Worm (Caenorhabditis elegans) whole organism, L1 larva: ENCODE results near the gene ZK470.4.

Experiments
- C04F5.9 ChIP-seq: sonication (generic microtip); optimal IDR thresholded peaks from 2 replicates; lab custom pipeline; 2016; ENCODE audit warnings: missing genetic modification characterization, missing compliant biosample characterization
- C16A3.4 ChIP-seq: fragments of 150-350 bp; optimal IDR thresholded peaks from 2 replicates; lab custom pipeline; 2014; ENCODE audit warnings: missing biosample characterization, missing genetic modification characterization
- Y116A8C.19 ChIP-seq: sonication (generic microtip); optimal IDR thresholded peaks from 2 replicates; lab custom pipeline; 2016; ENCODE audit warnings: missing compliant biosample characterization, missing genetic modification characterization, borderline replicate concordance
- blmp-1 ChIP-seq: fragments of 150-350 bp; optimal IDR thresholded peaks from 2 replicates; lab custom pipeline; 2014; ENCODE audit warnings: missing biosample characterization, missing genetic modification characterization
- ceh-8 ChIP-seq: fragments of 200-800 bp; sonication (Bioruptor generic); optimal IDR thresholded peaks from 2 replicates; lab custom pipeline; 2018; ENCODE audit warnings: mild to moderate bottlenecking, missing genetic modification characterization, moderate library complexity, missing compliant biosample characterization
- ceh-82 ChIP-seq, 3 experiments: fragments of 150-350 bp in 1 of 3; sonication (generic microtip) in 2 of 3; optimal IDR thresholded peaks; 2 replicates each; lab custom pipeline; 2014 to 2017; ENCODE audit warnings: missing biosample characterization in 3 of 3, missing genetic modification characterization in 3 of 3
- dpl-1 ChIP-seq, 3 experiments: fragments of 150-350 bp in 2 of 3; sonication (generic microtip) in 1 of 3; optimal IDR thresholded peaks; 2 replicates each; lab custom pipeline; 2014 to 2017; ENCODE audit warnings: missing biosample characterization in 3 of 3, missing genetic modification characterization in 3 of 3, missing genetic modification reagents in 3 of 3
- efl-1 ChIP-seq, 4 experiments: fragments of 150-350 bp; optimal IDR thresholded peaks in 3 of 4; peaks in 1 of 4; 1 replicate in 1 of 4; 2 replicates in 3 of 4; lab custom pipeline; 2014; ENCODE audit warnings: missing biosample characterization in 2 of 4, missing genetic modification characterization in 2 of 4, missing genetic modification reagents in 2 of 4
- egl-27 ChIP-seq, 2 experiments: fragments of 150-350 bp in 1 of 2; sonication (generic microtip); optimal IDR thresholded peaks; 3 replicates each; lab custom pipeline; 2017 to 2018; ENCODE audit warnings: missing biosample characterization in 2 of 2, missing genetic modification characterization in 2 of 2, missing genetic modification reagents in 2 of 2
- isw-1 ChIP-seq: fragments of 200-800 bp; sonication (Bioruptor generic); IDR thresholded peaks from 2 replicates; pipeline ENCODE4 v1.3.6; 2022; ENCODE audit warnings: missing genetic modification characterization, missing compliant biosample characterization
- jun-1 ChIP-seq: fragments of 150-350 bp; optimal IDR thresholded peaks from 2 replicates; lab custom pipeline; 2014; ENCODE audit warnings: missing biosample characterization, missing genetic modification reagents, missing genetic modification characterization
- lin-15B ChIP-seq: fragments of 150-350 bp; sonication (generic microtip); optimal IDR thresholded peaks from 3 replicates; lab custom pipeline; 2014; ENCODE audit warnings: missing biosample characterization, missing genetic modification characterization
- mab-9 ChIP-seq: fragments of 200-800 bp; sonication (Bioruptor generic); IDR thresholded peaks from 2 replicates; pipeline ENCODE4 v1.3.6; 2022; ENCODE audit warnings: missing genetic modification reagents, missing genetic modification characterization, missing compliant biosample characterization
- nhr-11 ChIP-seq: fragments of 150-350 bp; optimal IDR thresholded peaks from 2 replicates; lab custom pipeline; 2014; ENCODE audit warnings: missing biosample characterization, missing genetic modification characterization
- nhr-71 ChIP-seq: sonication (generic microtip); optimal IDR thresholded peaks from 2 replicates; lab custom pipeline; 2016; ENCODE audit warnings: mild to moderate bottlenecking, missing genetic modification characterization, moderate library complexity, missing compliant biosample characterization
- nhr-76 ChIP-seq: sonication (generic microtip); optimal IDR thresholded peaks from 2 replicates; lab custom pipeline; 2017; ENCODE audit warnings: missing biosample characterization, missing genetic modification characterization
- nhr-85 ChIP-seq: sonication (generic microtip); peaks from one replicate; lab custom pipeline; 2016; ENCODE audit warnings: missing genetic modification characterization, inconsistent platforms, missing compliant biosample characterization
- nhr-90 ChIP-seq: sonication (generic microtip); optimal IDR thresholded peaks from 2 replicates; lab custom pipeline; 2016; ENCODE audit warnings: mild to moderate bottlenecking, missing genetic modification characterization, missing compliant biosample characterization; ENCODE audit not compliant: poor library complexity
- pqm-1 ChIP-seq: sonication (generic microtip); optimal IDR thresholded peaks from 3 replicates; lab custom pipeline; 2017; ENCODE audit warnings: missing biosample characterization, missing genetic modification characterization
- rnt-1 ChIP-seq: sonication (generic microtip); optimal IDR thresholded peaks from 2 replicates; lab custom pipeline; 2016; ENCODE audit warnings: mild to moderate bottlenecking, missing genetic modification characterization, moderate library complexity, missing compliant biosample characterization
- snpc-4 ChIP-seq: fragments of 150-350 bp; optimal IDR thresholded peaks from 2 replicates; lab custom pipeline; 2014; ENCODE audit warnings: missing biosample characterization, missing genetic modification characterization
- sup-37 ChIP-seq: fragments of 200-800 bp; sonication (Bioruptor generic); optimal IDR thresholded peaks from 2 replicates; lab custom pipeline; 2018; ENCODE audit warnings: mild to moderate bottlenecking, missing genetic modification characterization, missing compliant biosample characterization
- tbx-2 ChIP-seq: sonication (generic microtip); optimal IDR thresholded peaks from 2 replicates; lab custom pipeline; 2016; ENCODE audit warnings: missing genetic modification characterization, missing compliant biosample characterization
- unc-30 ChIP-seq: sonication (generic microtip); optimal IDR thresholded peaks from 2 replicates; lab custom pipeline; 2017; ENCODE audit warnings: missing biosample characterization, missing genetic modification characterization
- unc-86 ChIP-seq: sonication (generic microtip); optimal IDR thresholded peaks from 2 replicates; lab custom pipeline; 2016; ENCODE audit warnings: missing genetic modification characterization, missing compliant biosample characterization
- unc-98 ChIP-seq: fragments of 200-800 bp; sonication (Bioruptor generic); IDR thresholded peaks from 2 replicates; pipeline ENCODE4 v1.3.6; 2022; ENCODE audit warnings: missing genetic modification characterization, missing compliant biosample characterization
- zip-4 ChIP-seq: fragments of 200-800 bp; sonication (Bioruptor generic); optimal IDR thresholded peaks from 2 replicates; lab custom pipeline; 2018; ENCODE audit warnings: mild to moderate bottlenecking, missing genetic modification characterization, moderate library complexity, missing compliant biosample characterization
- ztf-4 ChIP-seq: fragments of 150-350 bp; optimal IDR thresholded peaks from 2 replicates; lab custom pipeline; 2014; ENCODE audit warnings: missing biosample characterization, missing genetic modification characterization

Gene ZK470.4

DNA sequence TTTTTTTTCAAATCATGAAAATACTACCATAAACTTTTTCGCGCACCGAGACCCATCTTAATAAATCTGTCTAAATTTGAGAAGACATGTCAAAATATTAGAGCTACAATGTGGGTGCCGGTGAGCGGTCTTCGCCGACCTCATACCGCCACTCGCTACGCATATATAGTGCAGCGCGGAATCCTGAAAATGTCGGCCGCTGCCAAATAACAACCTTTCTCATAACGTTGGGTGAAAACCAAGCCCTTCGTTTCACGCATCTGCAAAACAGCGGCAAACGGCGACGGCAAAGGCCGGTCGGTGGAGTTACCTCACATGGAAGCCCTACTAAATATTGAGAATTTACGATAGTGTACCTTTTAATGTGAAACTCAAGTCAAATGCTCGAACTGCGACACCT is 36.5 kb downstream of the ZK470.4 start:
- TF ChIP-seq rnt-1 (tag; lab: Kevin White, UChicago): no peak
- TF ChIP-seq nhr-85 (tag; lab: Kevin White, UChicago): peak; percentile 16
- TF ChIP-seq snpc-4 (tag; lab: Kevin White, UChicago): peak; percentile 88

DNA sequence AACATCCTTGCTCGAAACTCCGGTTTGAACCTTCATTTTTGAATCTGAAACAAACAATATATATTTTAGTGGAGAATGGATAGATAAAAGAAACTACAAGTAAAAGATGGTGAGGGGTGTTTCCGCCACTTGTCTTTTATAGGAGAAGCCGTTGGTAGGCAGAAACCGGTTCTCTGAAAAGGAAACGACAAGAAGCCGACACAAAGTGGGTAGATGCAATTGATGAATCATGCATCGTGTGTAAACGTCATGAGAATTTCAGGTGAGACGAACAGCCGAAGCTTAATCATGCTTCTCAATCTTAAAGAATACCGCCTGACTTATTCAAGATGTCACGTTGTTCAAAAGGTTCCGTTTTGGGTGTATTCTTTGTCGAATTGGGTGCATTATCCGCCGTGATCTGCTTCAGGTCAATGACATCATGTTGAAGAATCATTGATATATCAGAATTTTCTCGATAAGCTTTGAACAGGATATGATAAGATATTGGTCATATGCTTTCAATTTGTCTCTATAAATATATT is 37.4 kb downstream of the ZK470.4 start, which contains the start of gene R02E4.3:
Gene R02E4.3, minus strand, starts transcription at position 51 of the 524 bp plus-strand sequence.
- TF ChIP-seq nhr-71: no peak
- TF ChIP-seq jun-1 (tag; lab: Kevin White, UChicago): peak; percentile 21
- TF ChIP-seq blmp-1 (tag; lab: Kevin White, UChicago): peak; percentile 25
- TF ChIP-seq ztf-4: peak; percentile 3
- TF ChIP-seq, all 84 proteins: peak for 3

DNA sequence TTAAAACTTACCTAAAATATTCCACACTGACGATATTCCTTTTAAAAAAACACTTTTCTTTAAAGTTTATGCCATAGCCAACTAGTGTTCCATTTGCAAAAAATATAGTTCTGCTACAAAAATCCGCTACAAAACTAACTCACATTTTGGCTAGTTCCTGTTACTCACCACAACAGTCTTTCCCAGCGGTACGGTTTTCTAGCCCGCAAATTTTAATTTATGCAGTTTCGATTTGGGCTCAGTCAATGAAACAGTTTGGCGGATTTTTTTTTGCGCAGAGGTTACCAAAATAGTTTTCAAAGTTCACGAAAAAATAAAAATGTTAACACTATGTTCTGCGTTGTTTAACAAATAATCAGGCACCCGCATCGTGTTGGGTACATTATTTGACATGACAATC is 38.4 kb downstream of the ZK470.4 start:
- TF ChIP-seq Y116A8C.19 (tag; lab: Kevin White, UChicago): no peak
- TF ChIP-seq nhr-11: no peak
- TF ChIP-seq nhr-71: no peak
- no peak for TF ChIP-seq mab-9
- TF ChIP-seq unc-86 (tag; lab: Kevin White, UChicago): no peak
- TF ChIP-seq nhr-85 (tag; lab: Kevin White, UChicago): no peak
- no peak for TF ChIP-seq efl-1 (optimal IDR thresholded peaks at IDR 0.05; lab: Kevin White, UChicago)
- TF ChIP-seq efl-1 (GFP tag; optimal IDR thresholded peaks at IDR 0.05 in 1 of 2; lab: Kevin White, UChicago): no peak
- TF ChIP-seq ztf-4: no peak
- no peak for TF ChIP-seq dpl-1 (GFP tag; optimal IDR thresholded peaks at IDR 0.05; lab: Kevin White, UChicago)
- TF ChIP-seq isw-1 (GFP tag; lab: Robert Waterston, UW): no peak
- TF ChIP-seq nhr-90 (tag; lab: Kevin White, UChicago): no peak
- no peak for TF ChIP-seq C04F5.9 (tag; lab: Kevin White, UChicago)
- no peak for TF ChIP-seq pqm-1
- TF ChIP-seq nhr-76 (tag; lab: Kevin White, UChicago): no peak
- no peak for TF ChIP-seq rnt-1 (tag; lab: Kevin White, UChicago)
- no peak for TF ChIP-seq egl-27 (tag; optimal IDR thresholded peaks at IDR 0.05; lab: Kevin White, UChicago)
- TF ChIP-seq unc-98: no peak
- TF ChIP-seq ceh-8 (GFP tag; lab: Kevin White, UChicago): no peak
- no peak for TF ChIP-seq ceh-82 (tag; optimal IDR thresholded peaks at IDR 0.05; lab: Kevin White, UChicago)

DNA sequence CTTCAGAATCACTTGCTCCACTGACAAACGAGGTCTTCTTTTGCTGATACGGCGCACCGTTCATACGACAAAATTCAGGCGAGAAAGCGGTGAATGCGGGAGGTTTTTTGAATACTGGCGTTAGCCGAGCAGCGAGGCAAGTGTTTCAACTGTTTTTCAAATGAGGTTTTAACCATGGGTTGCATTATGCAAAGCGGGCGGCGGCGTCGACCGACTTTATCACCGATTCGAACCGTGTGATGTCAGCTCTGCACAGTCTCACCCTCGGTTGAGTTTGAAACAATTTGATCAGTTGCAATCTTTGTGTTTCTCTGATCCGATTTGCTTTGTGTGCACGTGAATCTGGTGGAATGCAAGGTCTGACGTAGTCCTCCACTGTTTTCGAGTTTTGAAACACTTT is 39.1 kb downstream of the ZK470.4 start, which contains the start of gene clh-4:
Gene clh-4, minus strand, starts transcription at position 101 of the 400 bp plus-strand sequence.
- TF ChIP-seq tbx-2: no peak
- TF ChIP-seq lin-15B (tag; lab: Kevin White, UChicago): no peak
- TF ChIP-seq zip-4 (GFP tag; lab: Kevin White, UChicago): no peak
- TF ChIP-seq ceh-8 (GFP tag; lab: Kevin White, UChicago): no peak

DNA sequence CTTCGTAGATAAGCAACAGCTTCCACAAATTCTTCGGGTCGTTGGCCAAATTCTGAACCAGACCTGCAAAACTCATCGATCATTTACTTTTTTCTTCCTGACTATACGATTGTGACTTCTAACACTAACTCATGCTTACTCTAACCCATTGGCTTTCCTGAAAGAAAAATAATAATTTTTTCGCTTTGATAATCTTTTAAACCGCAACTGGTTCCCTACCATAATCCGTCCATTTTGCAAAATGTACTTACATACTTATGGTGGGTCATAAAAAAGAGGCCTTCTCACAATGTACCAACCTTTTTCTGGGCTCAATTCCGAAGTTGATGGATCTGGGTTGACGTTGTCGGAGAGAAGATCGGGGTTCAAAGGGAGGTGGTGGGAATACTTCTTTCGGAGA is 44.6 kb downstream of the ZK470.4 start:
- TF ChIP-seq mab-9 (peak; percentile 51; the same call in 1 of the 2 replicates), C16A3.4 (tag; lab: Kevin White, UChicago) (no peak), rnt-1 (tag; lab: Kevin White, UChicago) (no peak), sup-37 (GFP tag; lab: Kevin White, UChicago) (no peak), unc-30 (peak; percentile 21)
